Fruit fly (Drosophila melanogaster): ENCODE measurements around the gene lz.
A peak's percentile ranks its signal among the peaks of the same experiment; 100 is the strongest.

Gene lz

DNA sequence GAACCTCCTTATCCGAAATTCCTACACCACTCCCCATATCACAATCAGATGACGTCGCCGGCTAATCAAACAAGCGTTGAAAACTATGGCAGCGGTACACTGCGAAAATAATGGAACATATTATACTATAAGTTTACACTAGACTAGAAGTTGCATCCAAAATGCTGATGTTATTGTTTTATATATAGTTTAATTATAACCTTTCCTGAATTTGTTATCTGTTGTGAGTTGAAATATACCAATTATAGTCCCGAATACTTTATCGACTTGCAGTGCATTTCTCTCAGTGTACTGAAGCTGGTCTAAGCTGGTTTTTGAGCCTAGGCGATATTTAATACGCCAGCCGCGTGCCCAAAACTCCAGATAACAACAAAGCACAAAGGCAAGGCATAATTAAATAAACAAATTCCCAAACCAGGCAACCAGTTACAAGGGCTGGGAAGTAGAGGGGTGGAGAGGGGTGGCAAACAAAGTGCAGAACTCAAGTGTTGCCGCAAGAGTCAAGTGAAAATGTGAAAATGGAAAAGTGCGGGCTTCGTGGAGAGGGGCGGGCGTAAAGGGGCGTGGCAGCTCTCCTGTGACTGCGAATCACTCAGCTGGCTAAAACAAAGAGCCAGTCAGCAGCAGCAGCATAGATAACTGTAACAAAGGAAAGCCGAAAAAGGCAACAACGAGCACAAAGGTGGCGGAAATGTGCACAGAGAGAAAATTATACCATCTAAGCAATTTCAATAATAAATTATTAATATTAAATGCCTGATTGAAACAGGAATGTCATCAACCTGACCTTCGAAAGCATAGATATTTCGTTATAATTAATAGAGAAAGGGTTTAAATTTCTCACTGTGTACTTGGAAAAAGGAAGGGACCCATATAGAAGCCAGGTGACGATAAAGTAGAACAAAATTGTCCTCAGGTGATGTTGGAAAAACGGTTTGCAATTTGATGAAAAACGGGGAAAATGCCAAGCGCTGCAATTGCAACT, 68.0 kb downstream of the lz start (continued):
- TF ChIP-seq Dbx (GFP tag; IDR thresholded peaks at IDR 0.05) (peak; percentile 89), CG16779 (GFP tag; IDR thresholded peaks at IDR 0.05) (no peak), CG4404 (GFP tag; IDR thresholded peaks at IDR 0.05) (peak; percentile 46), sima (GFP tag; optimal IDR thresholded peaks at IDR 0.05) (no peak), Sox102F (GFP tag; optimal IDR thresholded peaks at IDR 0.05) (peak; percentile 88), dan (GFP tag; IDR thresholded peaks at IDR 0.05) (no peak), CG17912 (GFP tag; optimal IDR thresholded peaks at IDR 0.05) (no peak), Bteb2 (GFP tag; optimal IDR thresholded peaks at IDR 0.05) (peak; percentile 77), amos (GFP tag; IDR thresholded peaks at IDR 0.05; ENCODE audit: partially characterized antibody) (no peak), eyg (GFP tag; optimal IDR thresholded peaks at IDR 0.05) (no peak), ATbp (GFP tag; optimal IDR thresholded peaks at IDR 0.05) (peak; percentile 74), Sry-δ (GFP tag; optimal IDR thresholded peaks at IDR 0.05) (no peak), CG34422 (GFP tag; IDR thresholded peaks at IDR 0.05) (peak; percentile 73), C15 (GFP tag; IDR thresholded peaks at IDR 0.05) (no peak), NC2β (GFP tag; optimal IDR thresholded peaks at IDR 0.05) (peak; percentile 55), B-H2 (GFP tag; optimal IDR thresholded peaks at IDR 0.05) (peak; percentile 60), CG10462 (GFP tag; optimal IDR thresholded peaks at IDR 0.05) (peak; percentile 42), Optix (GFP tag; IDR thresholded peaks at IDR 0.05) (peak; percentile 42; the same call in 1 of the 3 replicates), Fer1 (GFP tag; optimal IDR thresholded peaks at IDR 0.05) (peak; percentile 90), CG7963 (GFP tag; IDR thresholded peaks at IDR 0.05; ENCODE audit: partially characterized antibody) (no peak), Atf-2 (GFP tag; optimal IDR thresholded peaks at IDR 0.05) (peak; percentile 34), tx (GFP tag; optimal IDR thresholded peaks at IDR 0.05) (peak; percentile 47), Side (GFP tag; optimal IDR thresholded peaks at IDR 0.05) (peak; percentile 65), usp (GFP tag; optimal IDR thresholded peaks at IDR 0.05) (no peak), sisA (GFP tag; IDR thresholded peaks at IDR 0.05) (peak; percentile 64), mam (GFP tag; optimal IDR thresholded peaks at IDR 0.05) (peak; percentile 83), salm (tag; optimal IDR thresholded peaks at IDR 0.05) (peak; percentile 72), Hmr (GFP tag; optimal IDR thresholded peaks at IDR 0.05) (peak; percentile 87), D19A (tag; optimal IDR thresholded peaks at IDR 0.05) (peak; percentile 77), dmrt99B (tag; optimal IDR thresholded peaks at IDR 0.05) (peak; percentile 91), CG13894 (tag; optimal IDR thresholded peaks at IDR 0.05) (peak; percentile 78), CG9437 (GFP tag; optimal IDR thresholded peaks at IDR 0.05) (peak; percentile 68), Gsc (GFP tag; IDR thresholded peaks at IDR 0.05) (0 out of 2 replicates have a peak, but pooled peaks have one; percentile 15), CG17359 (tag; optimal IDR thresholded peaks at IDR 0.05) (peak; percentile 90), lab (GFP tag; optimal IDR thresholded peaks at IDR 0.05) (peak; percentile 93), CG33213 (GFP tag; optimal IDR thresholded peaks at IDR 0.05) (peak; percentile 37), gce (GFP tag; IDR thresholded peaks at IDR 0.05) (peak; percentile 32; the same call in 1 of the 3 replicates), CG11695 (GFP tag; IDR thresholded peaks at IDR 0.05) (peak; percentile 84), lmd (GFP tag; IDR thresholded peaks at IDR 0.05) (peak; percentile 80), B-H1 (GFP tag; IDR thresholded peaks at IDR 0.05) (peak; percentile 69), Hey (tag; optimal IDR thresholded peaks at IDR 0.05) (peak; percentile 3), CG3995 (GFP tag; optimal IDR thresholded peaks at IDR 0.05) (peak; percentile 48), CG11247 (GFP tag; IDR thresholded peaks at IDR 0.05) (peak; percentile 73), zf30C (GFP tag; optimal IDR thresholded peaks at IDR 0.05) (peak; percentile 64), h (optimal IDR thresholded peaks at IDR 0.05) (no peak), Scr (GFP tag; IDR thresholded peaks at IDR 0.05; ENCODE audit: partially characterized antibody) (no peak), Antp (GFP tag; optimal IDR thresholded peaks at IDR 0.05) (peak; percentile 47), Poxn (GFP tag; IDR thresholded peaks at IDR 0.05) (peak; percentile 67), Xbp1 (GFP tag; optimal IDR thresholded peaks at IDR 0.05) (peak; percentile 84)

Measured in whole organism, embryonic.